Worm (Caenorhabditis elegans) whole organism, L4/young adult: Measurements from ENCODE around the gene dlst-1.

Experiments
- W03F9.2 ChIP-seq: fragments of 150-350 bp; optimal IDR thresholded peaks from 2 replicates; lab custom pipeline; 2014; ENCODE audit warnings: missing biosample characterization, missing genetic modification characterization
- dao-5 ChIP-seq: sonication (generic microtip); optimal IDR thresholded peaks from 2 replicates; lab custom pipeline; 2016; ENCODE audit warnings: missing genotype, missing genetic modification characterization, moderate library complexity, missing compliant biosample characterization
- him-1 ChIP-seq: sonication (generic microtip); optimal IDR thresholded peaks from 2 replicates; lab custom pipeline; 2016; ENCODE audit warnings: missing genotype, missing genetic modification reagents, missing genetic modification characterization, missing compliant biosample characterization

DNA sequence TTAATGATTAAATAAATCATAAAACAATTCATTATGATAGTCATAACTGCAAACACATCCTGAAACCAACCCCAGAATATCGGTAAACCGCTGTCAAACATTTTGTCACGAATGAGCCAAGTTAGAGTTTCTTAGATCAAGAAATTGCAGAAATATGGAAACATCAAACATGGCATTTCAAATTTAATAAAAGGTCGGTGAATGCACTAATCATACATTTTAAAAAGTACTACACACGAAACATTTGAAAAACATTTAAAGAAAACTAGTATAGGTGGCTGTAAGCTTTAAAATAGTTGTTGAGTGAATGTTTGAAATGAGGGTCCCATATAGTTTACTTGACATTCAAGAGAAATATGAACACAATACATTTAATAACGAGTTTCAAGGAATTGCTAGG lies 40.2 kb downstream of the dlst-1 start, which contains the start of gene str-180:
- TF ChIP-seq him-1 (tag; lab: Kevin White, UChicago) (no peak), W03F9.2 (tag; lab: Kevin White, UChicago) (no peak), dao-5 (no peak)
